Worm (Caenorhabditis elegans) whole organism, early embryonic: ENCODE measurements around the gene sng-1.

Source experiments
- B0310.2 ChIP-seq: sonication (generic microtip); optimal IDR thresholded peaks from 2 replicates; lab custom pipeline; 2016; ENCODE audit warnings: mild to moderate bottlenecking, missing genetic modification characterization, missing compliant biosample characterization
- F13C5.2 ChIP-seq: sonication (generic microtip); optimal IDR thresholded peaks from 2 replicates; lab custom pipeline; 2017; ENCODE audit warnings: mild to moderate bottlenecking, missing genetic modification characterization, inconsistent platforms, missing compliant biosample characterization
- aly-1 ChIP-seq: sonication (generic microtip); optimal IDR thresholded peaks from 2 replicates; lab custom pipeline; 2016; ENCODE audit warnings: missing genetic modification characterization, missing compliant biosample characterization
- ama-1 ChIP-seq: fragments of 150-350 bp; optimal IDR thresholded peaks from 2 replicates; lab custom pipeline; 2014
- ceh-13 ChIP-seq: fragments of 200-800 bp; sonication (Bioruptor generic); optimal IDR thresholded peaks from 2 replicates; lab custom pipeline; 2018; ENCODE audit warnings: mild to moderate bottlenecking, missing genetic modification characterization, missing compliant biosample characterization
- ceh-36 ChIP-seq: sonication (generic microtip); optimal IDR thresholded peaks from 2 replicates; lab custom pipeline; 2016; ENCODE audit warnings: missing genetic modification characterization, inconsistent platforms, missing compliant biosample characterization
- ets-7 ChIP-seq: sonication (generic microtip); optimal IDR thresholded peaks from 2 replicates; lab custom pipeline; 2016; ENCODE audit warnings: missing genotype, missing genetic modification characterization, missing compliant biosample characterization
- flt-1 ChIP-seq: fragments of 200-800 bp; sonication (Bioruptor generic); IDR thresholded peaks from 2 replicates; pipeline ENCODE4 v1.3.6; 2022; ENCODE audit warnings: missing genetic modification characterization, missing compliant biosample characterization
- hmbx-1 ChIP-seq: sonication (generic microtip); optimal IDR thresholded peaks from 2 replicates; lab custom pipeline; 2016; ENCODE audit warnings: mild to moderate bottlenecking, missing genetic modification characterization, missing compliant biosample characterization
- hmg-4 ChIP-seq: fragments of 200-800 bp; sonication (Bioruptor generic); optimal IDR thresholded peaks from 2 replicates; lab custom pipeline; 2018; ENCODE audit warnings: mild to moderate bottlenecking, missing genetic modification characterization, missing compliant biosample characterization
- hnd-1 ChIP-seq: sonication (generic microtip); optimal IDR thresholded peaks from 2 replicates; lab custom pipeline; 2016; ENCODE audit warnings: missing genetic modification characterization, missing compliant biosample characterization
- pes-1 ChIP-seq: fragments of 200-800 bp; sonication (Bioruptor generic); IDR thresholded peaks from 2 replicates; pipeline ENCODE4 v1.3.6; 2022; ENCODE audit warnings: missing genetic modification reagents, missing genetic modification characterization, missing compliant biosample characterization
- scrt-1 ChIP-seq: fragments of 200-800 bp; sonication (Bioruptor generic); IDR thresholded peaks from 2 replicates; pipeline ENCODE4 v1.3.6; 2022; ENCODE audit warnings: missing genetic modification characterization, missing compliant biosample characterization
- sea-1 ChIP-seq: fragments of 200-800 bp; sonication (Bioruptor generic); conservative IDR thresholded peaks from 2 replicates; pipeline ENCODE4 v1.3.6; 2022; ENCODE audit warnings: missing genetic modification characterization, missing compliant biosample characterization
- tbx-11 ChIP-seq: fragments of 200-800 bp; sonication (Bioruptor generic); IDR thresholded peaks from 2 replicates; pipeline ENCODE4 v1.3.6; 2022; ENCODE audit warnings: missing genetic modification characterization, missing compliant biosample characterization
- tbx-37 ChIP-seq: fragments of 200-800 bp; sonication (Bioruptor generic); conservative IDR thresholded peaks from 2 replicates; pipeline ENCODE4 v1.3.6; 2022; ENCODE audit warnings: missing genetic modification reagents, missing genetic modification characterization, missing compliant biosample characterization
- tra-4 ChIP-seq: sonication (generic microtip); optimal IDR thresholded peaks from 2 replicates; lab custom pipeline; 2017; ENCODE audit warnings: missing genetic modification characterization, missing compliant biosample characterization

Gene sng-1

ce11 chrX:7296310-7296709, 31.1 kb upstream of the sng-1 start:
- TF ChIP-seq hnd-1 (tag; lab: Kevin White, UChicago), result no peak
- no peak for TF ChIP-seq tbx-11 (GFP tag; lab: Robert Waterston, UW)
- no peak for TF ChIP-seq sea-1
- TF ChIP-seq F13C5.2 (tag; lab: Kevin White, UChicago), result no peak
- TF ChIP-seq B0310.2 (tag; lab: Kevin White, UChicago), result no peak
- no peak for TF ChIP-seq pes-1
- TF ChIP-seq ama-1, result no peak
- no peak for TF ChIP-seq ceh-13 (GFP tag; lab: Kevin White, UChicago)

ce11 chrX:7298652-7299051, 28.7 kb upstream of the sng-1 start, which contains the start of gene K03A1.4:
Gene K03A1.4 (minus strand): TSS chrX:7298752.
- TF ChIP-seq pes-1 (no peak), sea-1 (no peak), tra-4 (tag; lab: Kevin White, UChicago) (no peak), F13C5.2 (tag; lab: Kevin White, UChicago) (no peak), hmg-4 (GFP tag; lab: Kevin White, UChicago) (no peak), ceh-36 (tag; lab: Kevin White, UChicago) (no peak), scrt-1 (GFP tag; lab: Robert Waterston, UW) (no peak), B0310.2 (tag; lab: Kevin White, UChicago) (no peak), hmbx-1 (no peak), tbx-11 (GFP tag; lab: Robert Waterston, UW) (no peak), aly-1 (no peak), tbx-37 (no peak)

- no peak for TF ChIP-seq tbx-37
- no peak for TF ChIP-seq ceh-36 (tag; lab: Kevin White, UChicago)
- TF ChIP-seq hnd-1 (tag; lab: Kevin White, UChicago), result no peak
- TF ChIP-seq ets-7 (tag; lab: Kevin White, UChicago), result no peak
- no peak for TF ChIP-seq sea-1
- TF ChIP-seq tra-4 (tag; lab: Kevin White, UChicago), result no peak
- TF ChIP-seq ceh-13 (GFP tag; lab: Kevin White, UChicago), result no peak
- no peak for TF ChIP-seq F13C5.2 (tag; lab: Kevin White, UChicago)
These were observed 24.3 kb upstream of the sng-1 start for ce11 chrX:7303115-7303514.

ce11 chrX:7305520-7306186, 21.7 kb upstream of the sng-1 start, which contains the start of gene sur-5:
Gene sur-5 (minus strand): TSS chrX:7305570.
- TF ChIP-seq scrt-1 (GFP tag; lab: Robert Waterston, UW) (no peak), tra-4 (tag; lab: Kevin White, UChicago) (no peak), aly-1 (no peak), hmbx-1 (no peak)

- TF ChIP-seq F13C5.2 (tag; lab: Kevin White, UChicago), result peak; percentile 8
- TF ChIP-seq hmg-4 (GFP tag; lab: Kevin White, UChicago), result peak; percentile 13
- no peak for TF ChIP-seq sea-1
These were observed 21.0 kb upstream of the sng-1 start for ce11 chrX:7306434-7306833.

ce11 chrX:7309775-7310174, 17.6 kb upstream of the sng-1 start, which contains the start of the genes his-38 and his-40:
Gene his-38 (minus strand): TSS chrX:7309875.
Gene his-40 (plus strand): TSS chrX:7310110.
- TF ChIP-seq scrt-1 (GFP tag; lab: Robert Waterston, UW), result peak; percentile 8; the same call in 1 of the 2 replicates
- TF ChIP-seq tra-4 (tag; lab: Kevin White, UChicago), result no peak

ce11 chrX:7311870-7312269, 15.5 kb upstream of the sng-1 start:
- TF ChIP-seq ama-1 (no peak), ceh-13 (GFP tag; lab: Kevin White, UChicago) (no peak), B0310.2 (tag; lab: Kevin White, UChicago) (no peak), hnd-1 (tag; lab: Kevin White, UChicago) (no peak), ets-7 (tag; lab: Kevin White, UChicago) (no peak), aly-1 (no peak), tra-4 (tag; lab: Kevin White, UChicago) (no peak), ceh-36 (tag; lab: Kevin White, UChicago) (no peak), scrt-1 (GFP tag; lab: Robert Waterston, UW) (no peak), hmbx-1 (no peak), tbx-37 (no peak), F13C5.2 (tag; lab: Kevin White, UChicago) (no peak), hmg-4 (GFP tag; lab: Kevin White, UChicago) (no peak), tbx-11 (GFP tag; lab: Robert Waterston, UW) (no peak), pes-1 (no peak), flt-1 (GFP tag; lab: Robert Waterston, UW) (no peak)

ce11 chrX:7313236-7313635, 14.2 kb upstream of the sng-1 start:
- TF ChIP-seq hmg-4 (GFP tag; lab: Kevin White, UChicago) (no peak), F13C5.2 (tag; lab: Kevin White, UChicago) (no peak)

- no peak for TF ChIP-seq pes-1
- no peak for TF ChIP-seq tbx-37
- no peak for TF ChIP-seq scrt-1 (GFP tag; lab: Robert Waterston, UW)
- no peak for TF ChIP-seq flt-1 (GFP tag; lab: Robert Waterston, UW)
- TF ChIP-seq sea-1, result no peak
- no peak for TF ChIP-seq ceh-36 (tag; lab: Kevin White, UChicago)
These were observed 12.8 kb upstream of the sng-1 start for ce11 chrX:7314564-7314963.
